Worm (Caenorhabditis elegans): ENCODE results near the gene F54G2.1.

ce11 chrX:2673272-2673671 is 9.1 kb upstream of the F54G2.1 start, which contains the start of gene ser-7:
- TF ChIP-seq tbx-2 (tag; optimal IDR thresholded peaks at IDR 0.05): no peak
- no peak for TF ChIP-seq fax-1 (tag; optimal IDR thresholded peaks at IDR 0.05)

Data from whole organism, late embryonic.